Fruit fly (Drosophila melanogaster) whole organism: ENCODE measurements around the gene Ziz.

Experiments used
- CG8478 ChIP-seq: fragments of >200 bp; optimal IDR thresholded peaks from 2 replicates; lab custom pipeline; 2018; ENCODE audit warnings: inconsistent platforms
- pan ChIP-seq: fragments of >200 bp; optimal IDR thresholded peaks from 2 replicates; lab custom pipeline; 2017
- psq ChIP-seq: fragments of >200 bp; optimal IDR thresholded peaks from 2 replicates; lab custom pipeline; 2017
- usp ChIP-seq: fragments of >200 bp; optimal IDR thresholded peaks from 2 replicates; lab custom pipeline; 2017; ENCODE audit warnings: missing biosample characterization, missing genetic modification characterization, mixed read lengths

- no peak for TF ChIP-seq psq
- TF ChIP-seq CG8478 = no peak
- no peak for TF ChIP-seq pan
- TF ChIP-seq usp (GFP tag; lab: Kevin White, UChicago) = no peak
Observed at dm6 chr2L:7426326-7427066, 69.6 kb downstream of the Ziz start, which contains the start of gene muc.
